Fruit fly (Drosophila melanogaster): ENCODE measurements around the gene CG31125.

DNA sequence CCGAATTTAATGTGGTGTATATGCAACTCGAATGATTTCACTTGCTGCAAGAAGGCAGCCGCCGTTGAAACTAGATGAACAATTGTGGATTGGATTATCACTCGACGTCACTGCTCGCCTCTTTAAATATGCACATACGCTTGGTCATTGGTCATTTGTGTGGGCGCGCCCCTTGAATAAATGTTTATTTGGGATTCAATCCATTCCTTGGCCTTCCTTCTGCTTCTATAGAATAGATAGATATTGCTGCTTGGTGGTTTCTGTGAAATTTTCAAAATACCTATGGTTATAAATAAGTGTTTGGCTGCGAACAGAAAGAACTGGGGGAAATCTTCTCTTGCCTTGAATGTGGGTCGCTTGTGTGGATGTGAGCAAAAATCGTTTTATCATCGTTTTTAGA is 50.5 kb downstream of the CG31125 start:
- TF ChIP-seq Myc (optimal IDR thresholded peaks at IDR 0.05), result no peak
- no peak for TF ChIP-seq Sin3A (optimal IDR thresholded peaks at IDR 0.05)
- no peak for TF ChIP-seq psq (optimal IDR thresholded peaks at IDR 0.05)
- TF ChIP-seq ttk (optimal IDR thresholded peaks at IDR 0.05), result no peak
